Fruit fly (Drosophila melanogaster): ENCODE results near the gene CG16782.

The CG16782 gene

DNA sequence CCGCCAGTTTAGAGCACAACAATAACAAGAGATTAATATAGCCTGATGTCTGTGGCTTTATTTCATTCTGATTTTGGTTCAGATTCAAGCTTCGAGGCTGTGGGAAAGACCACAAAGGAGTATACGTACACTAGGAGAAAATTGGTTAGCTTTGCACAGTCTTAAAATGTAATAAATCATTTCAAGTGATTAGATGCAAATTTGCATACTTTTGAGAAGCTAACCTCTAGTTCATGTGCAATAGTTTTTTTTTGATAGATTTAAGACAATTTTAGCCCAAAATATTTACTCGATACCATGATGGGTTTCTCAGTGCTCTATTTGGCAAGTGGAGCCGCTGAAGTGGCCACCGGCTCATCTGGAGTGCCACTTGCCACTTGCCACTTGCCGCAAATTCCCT is 2.5 kb downstream of the CG16782 start (continued):
- TF ChIP-seq CG15601 (tag; optimal IDR thresholded peaks at IDR 0.05) (no peak), Sry-δ (GFP tag; optimal IDR thresholded peaks at IDR 0.05) (no peak), sens (GFP tag) (peak; percentile 73), al (GFP tag; IDR thresholded peaks at IDR 0.05) (0 out of 2 replicates have a peak, but pooled peaks have one; percentile 10), CG10462 (GFP tag; optimal IDR thresholded peaks at IDR 0.05) (no peak), CG1024 (GFP tag; IDR thresholded peaks at IDR 0.05) (no peak), wdn (GFP tag; IDR thresholded peaks at IDR 0.05) (no peak), CG2120 (GFP tag; optimal IDR thresholded peaks at IDR 0.05) (peak; percentile 16), E2f1 (GFP tag; IDR thresholded peaks at IDR 0.05) (no peak), CG13894 (tag; optimal IDR thresholded peaks at IDR 0.05) (peak; percentile 27), CG11723 (GFP tag; optimal IDR thresholded peaks at IDR 0.05) (no peak), CG1233 (GFP tag; optimal IDR thresholded peaks at IDR 0.05) (no peak), abd-A (tag; optimal IDR thresholded peaks at IDR 0.05) (no peak), fu2 (GFP tag; optimal IDR thresholded peaks at IDR 0.05) (no peak), Hsf (GFP tag; optimal IDR thresholded peaks at IDR 0.05) (peak; percentile 5), CG11504 (tag; optimal IDR thresholded peaks at IDR 0.05) (no peak), Kr (GFP tag; optimal IDR thresholded peaks at IDR 0.05) (no peak), CG10565 (GFP tag; optimal IDR thresholded peaks at IDR 0.05) (no peak), lmd (GFP tag; IDR thresholded peaks at IDR 0.05) (peak; percentile 25; the same call in 1 of the 2 replicates), CG32532 (GFP tag; IDR thresholded peaks at IDR 0.05) (peak; percentile 25; the same call in 1 of the 2 replicates), NFAT (GFP tag; IDR thresholded peaks at IDR 0.05) (no peak), sna (GFP tag; IDR thresholded peaks at IDR 0.05; ENCODE audit: partially characterized antibody) (no peak), CG7271 (tag; optimal IDR thresholded peaks at IDR 0.05) (no peak), dmrt11E (tag; optimal IDR thresholded peaks at IDR 0.05) (no peak), CG6272 (GFP tag; IDR thresholded peaks at IDR 0.05) (no peak), Bteb2 (GFP tag; optimal IDR thresholded peaks at IDR 0.05) (no peak), Drgx (GFP tag; IDR thresholded peaks at IDR 0.05) (peak; percentile 54), NC2α (GFP tag; optimal IDR thresholded peaks at IDR 0.05) (no peak), Hr78 (GFP tag; optimal IDR thresholded peaks at IDR 0.05) (no peak), CG11247 (GFP tag; IDR thresholded peaks at IDR 0.05) (no peak), Rfx (GFP tag; IDR thresholded peaks at IDR 0.05) (no peak; the same call in 1 of the 2 replicates), gt (GFP tag; IDR thresholded peaks at IDR 0.05) (no peak), TFAM (GFP tag; optimal IDR thresholded peaks at IDR 0.05) (no peak), Optix (GFP tag; IDR thresholded peaks at IDR 0.05) (no peak), Mad (GFP tag; optimal IDR thresholded peaks at IDR 0.05) (no peak)

DNA sequence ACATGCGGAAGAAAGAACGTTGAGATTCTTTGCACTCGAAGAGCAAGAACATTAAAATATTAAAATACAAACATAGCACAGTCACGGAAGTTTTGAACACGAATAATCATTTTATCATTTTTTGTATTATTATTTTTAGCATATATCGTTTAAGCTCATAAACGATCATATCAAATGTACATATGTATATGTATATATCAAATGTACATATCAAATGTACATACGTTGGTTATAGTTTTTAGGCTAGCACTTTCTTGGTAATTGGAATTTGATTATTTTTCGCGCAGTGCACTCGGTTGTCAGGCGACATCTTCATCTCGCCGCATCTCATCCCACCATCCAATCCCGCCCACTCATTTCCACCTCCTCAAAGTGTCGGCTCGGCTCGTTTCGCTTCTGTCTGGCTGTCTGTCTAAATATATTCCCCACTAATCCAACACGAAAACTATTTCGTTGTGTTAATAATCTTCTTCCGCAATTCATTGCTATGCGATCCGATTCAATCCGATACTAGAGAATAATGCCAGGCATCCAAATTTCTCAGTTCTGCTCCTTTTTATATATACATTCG is 4.5 kb downstream of the CG16782 start:
- TF ChIP-seq CrebB (tag; optimal IDR thresholded peaks at IDR 0.05) (no peak), ac (GFP tag; optimal IDR thresholded peaks at IDR 0.05) (no peak), CG6683 (GFP tag; optimal IDR thresholded peaks at IDR 0.05) (no peak), peb (GFP tag; IDR thresholded peaks at IDR 0.05) (no peak), CG17829 (tag; optimal IDR thresholded peaks at IDR 0.05) (peak; percentile 47), shn (GFP tag; optimal IDR thresholded peaks at IDR 0.05) (no peak), gsb-n (tag; optimal IDR thresholded peaks at IDR 0.05) (peak; percentile 45), CG13287 (GFP tag; IDR thresholded peaks at IDR 0.05; ENCODE audit: partially characterized antibody) (no peak), CG4404 (GFP tag; IDR thresholded peaks at IDR 0.05) (no peak), CG8359 (GFP tag; optimal IDR thresholded peaks at IDR 0.05; ENCODE audit: borderline replicate concordance) (no peak), CG8478 (optimal IDR thresholded peaks at IDR 0.05) (no peak), CG12744 (GFP tag; optimal IDR thresholded peaks at IDR 0.05) (no peak), cwo (GFP tag; optimal IDR thresholded peaks at IDR 0.05) (peak; percentile 42), MTF-1 (GFP tag; optimal IDR thresholded peaks at IDR 0.05; ENCODE audit: borderline replicate concordance) (no peak), CG14441 (GFP tag; IDR thresholded peaks at IDR 0.05) (peak; percentile 45; the same call in 1 of the 2 replicates), ken (GFP tag; IDR thresholded peaks at IDR 0.05) (no peak), Doc2 (GFP tag; IDR thresholded peaks at IDR 0.05) (no peak), br (optimal IDR thresholded peaks at IDR 0.05) (no peak), ash1 (GFP tag; optimal IDR thresholded peaks at IDR 0.05) (no peak)
